Worm (Caenorhabditis elegans) whole organism, L1 larva: ENCODE results near the gene nhr-45.

Experiments
- C04F5.9 ChIP-seq: sonication (generic microtip); optimal IDR thresholded peaks from 2 replicates; lab custom pipeline; 2016; ENCODE audit warnings: missing genetic modification characterization, missing compliant biosample characterization
- aly-2 ChIP-seq: fragments of 150-350 bp; optimal IDR thresholded peaks from 2 replicates; lab custom pipeline; 2014; ENCODE audit warnings: missing biosample characterization, missing genetic modification characterization
- blmp-1 ChIP-seq: fragments of 150-350 bp; optimal IDR thresholded peaks from 2 replicates; lab custom pipeline; 2014; ENCODE audit warnings: missing biosample characterization, missing genetic modification characterization
- ceh-8 ChIP-seq: fragments of 200-800 bp; sonication (Bioruptor generic); optimal IDR thresholded peaks from 2 replicates; lab custom pipeline; 2018; ENCODE audit warnings: mild to moderate bottlenecking, missing genetic modification characterization, moderate library complexity, missing compliant biosample characterization
- ceh-82 ChIP-seq, 3 experiments: fragments of 150-350 bp in 1 of 3; sonication (generic microtip) in 2 of 3; optimal IDR thresholded peaks; 2 replicates each; lab custom pipeline; 2014 to 2017; ENCODE audit warnings: missing biosample characterization in 3 of 3, missing genetic modification characterization in 3 of 3
- ces-1 ChIP-seq: fragments of 150-350 bp; optimal IDR thresholded peaks from 2 replicates; lab custom pipeline; 2014; ENCODE audit warnings: missing biosample characterization, missing genetic modification reagents, missing genetic modification characterization
- dsc-1 ChIP-seq: sonication (generic microtip); optimal IDR thresholded peaks from 2 replicates; lab custom pipeline; 2016; ENCODE audit warnings: mild to moderate bottlenecking, missing genetic modification characterization, missing compliant biosample characterization
- efl-1 ChIP-seq, 4 experiments: fragments of 150-350 bp; optimal IDR thresholded peaks in 3 of 4; peaks in 1 of 4; 1 replicate in 1 of 4; 2 replicates in 3 of 4; lab custom pipeline; 2014; ENCODE audit warnings: missing biosample characterization in 2 of 4, missing genetic modification characterization in 2 of 4, missing genetic modification reagents in 2 of 4
- fkh-10 ChIP-seq: sonication (generic microtip); optimal IDR thresholded peaks from 2 replicates; lab custom pipeline; 2017; ENCODE audit warnings: missing biosample characterization, missing genetic modification reagents, missing genetic modification characterization
- grh-1 ChIP-seq: fragments of 200-800 bp; sonication (Bioruptor generic); IDR thresholded peaks from 2 replicates; pipeline ENCODE4 v1.3.6; 2022; ENCODE audit warnings: missing genetic modification reagents, missing genetic modification characterization, missing compliant biosample characterization
- hpl-2 ChIP-seq: fragments of 150-350 bp; optimal IDR thresholded peaks from 2 replicates; lab custom pipeline; 2014; ENCODE audit warnings: missing biosample characterization, missing genetic modification reagents, missing genetic modification characterization
- jun-1 ChIP-seq: fragments of 150-350 bp; optimal IDR thresholded peaks from 2 replicates; lab custom pipeline; 2014; ENCODE audit warnings: missing biosample characterization, missing genetic modification reagents, missing genetic modification characterization
- lin-15B ChIP-seq: fragments of 150-350 bp; sonication (generic microtip); optimal IDR thresholded peaks from 3 replicates; lab custom pipeline; 2014; ENCODE audit warnings: missing biosample characterization, missing genetic modification characterization
- lin-35 ChIP-seq, 2 experiments: fragments of 150-350 bp; optimal IDR thresholded peaks; 2 replicates each; lab custom pipeline; 2014; ENCODE audit warnings: missing biosample characterization in 2 of 2, missing genetic modification characterization in 2 of 2, missing genetic modification reagents in 2 of 2
- lin-39 ChIP-seq: fragments of 150-350 bp; optimal IDR thresholded peaks from 2 replicates; lab custom pipeline; 2014; ENCODE audit warnings: missing biosample characterization, missing genetic modification reagents, missing genetic modification characterization
- lir-3 ChIP-seq: sonication (generic microtip); optimal IDR thresholded peaks from 2 replicates; lab custom pipeline; 2016; ENCODE audit warnings: mild to moderate bottlenecking, missing genetic modification characterization, moderate library complexity, missing compliant biosample characterization; ENCODE audit not compliant: poor library complexity
- lsy-2 ChIP-seq, 2 experiments: fragments of 150-350 bp; optimal IDR thresholded peaks; 2 replicates each; lab custom pipeline; 2014; ENCODE audit warnings: missing biosample characterization in 2 of 2, missing genetic modification characterization in 2 of 2
- mab-9 ChIP-seq: fragments of 200-800 bp; sonication (Bioruptor generic); IDR thresholded peaks from 2 replicates; pipeline ENCODE4 v1.3.6; 2022; ENCODE audit warnings: missing genetic modification reagents, missing genetic modification characterization, missing compliant biosample characterization
- mdl-1 ChIP-seq, 2 experiments: fragments of 150-350 bp; optimal IDR thresholded peaks; 2 replicates each; lab custom pipeline; 2014 to 2017; ENCODE audit warnings: missing biosample characterization in 2 of 2, missing genetic modification characterization in 2 of 2, inconsistent platforms in 1 of 2
- nhr-12 ChIP-seq: sonication (generic microtip); optimal IDR thresholded peaks from 2 replicates; lab custom pipeline; 2017; ENCODE audit warnings: missing biosample characterization, missing genetic modification characterization
- nhr-20 ChIP-seq: sonication (generic microtip); optimal IDR thresholded peaks from 2 replicates; lab custom pipeline; 2016; ENCODE audit warnings: mild to moderate bottlenecking, missing genetic modification characterization, missing compliant biosample characterization
- nhr-90 ChIP-seq: sonication (generic microtip); optimal IDR thresholded peaks from 2 replicates; lab custom pipeline; 2016; ENCODE audit warnings: mild to moderate bottlenecking, missing genetic modification characterization, missing compliant biosample characterization; ENCODE audit not compliant: poor library complexity
- pag-3 ChIP-seq: sonication (generic microtip); optimal IDR thresholded peaks from 2 replicates; lab custom pipeline; 2017; ENCODE audit warnings: missing genetic modification characterization, mild to moderate bottlenecking, missing compliant biosample characterization, antibody characterized with exemption, borderline replicate concordance; ENCODE audit not compliant: insufficient read depth
- pax-3 ChIP-seq: fragments of 200-800 bp; sonication (Bioruptor generic); optimal IDR thresholded peaks from 2 replicates; lab custom pipeline; 2018; ENCODE audit warnings: mild to moderate bottlenecking, missing genetic modification characterization, moderate library complexity, missing compliant biosample characterization
- pqm-1 ChIP-seq: sonication (generic microtip); optimal IDR thresholded peaks from 3 replicates; lab custom pipeline; 2017; ENCODE audit warnings: missing biosample characterization, missing genetic modification characterization
- skn-1 ChIP-seq: fragments of 150-350 bp; optimal IDR thresholded peaks from 2 replicates; lab custom pipeline; 2014; ENCODE audit warnings: missing biosample characterization, missing genetic modification characterization
- snu-23 ChIP-seq: sonication (generic microtip); optimal IDR thresholded peaks from 2 replicates; lab custom pipeline; 2016; ENCODE audit warnings: missing genetic modification characterization, missing compliant biosample characterization
- sox-4 ChIP-seq: sonication (generic microtip); optimal IDR thresholded peaks from 2 replicates; lab custom pipeline; 2016; ENCODE audit warnings: missing genetic modification characterization, missing compliant biosample characterization
- sup-37 ChIP-seq: fragments of 200-800 bp; sonication (Bioruptor generic); optimal IDR thresholded peaks from 2 replicates; lab custom pipeline; 2018; ENCODE audit warnings: mild to moderate bottlenecking, missing genetic modification characterization, missing compliant biosample characterization
- tbx-2 ChIP-seq: sonication (generic microtip); optimal IDR thresholded peaks from 2 replicates; lab custom pipeline; 2016; ENCODE audit warnings: missing genetic modification characterization, missing compliant biosample characterization
- zag-1 ChIP-seq: fragments of 150-350 bp; optimal IDR thresholded peaks from 2 replicates; lab custom pipeline; 2014; ENCODE audit warnings: missing biosample characterization, missing genetic modification characterization
- zip-4 ChIP-seq: fragments of 200-800 bp; sonication (Bioruptor generic); optimal IDR thresholded peaks from 2 replicates; lab custom pipeline; 2018; ENCODE audit warnings: mild to moderate bottlenecking, missing genetic modification characterization, moderate library complexity, missing compliant biosample characterization
- ztf-11 ChIP-seq, 2 experiments: sonication (generic microtip); optimal IDR thresholded peaks; 2 replicates each; lab custom pipeline; 2016 to 2017; ENCODE audit warnings: missing genetic modification characterization in 2 of 2, missing biosample characterization in 1 of 2, missing compliant biosample characterization in 1 of 2
- ztf-4 ChIP-seq: fragments of 150-350 bp; optimal IDR thresholded peaks from 2 replicates; lab custom pipeline; 2014; ENCODE audit warnings: missing biosample characterization, missing genetic modification characterization

Gene nhr-45

ce11 chrX:4662293-4662825 is 2.2 kb upstream of the nhr-45 start (continued):
- peak; percentile 84 for TF ChIP-seq zip-4 (GFP tag; lab: Kevin White, UChicago)
- no peak for TF ChIP-seq dsc-1 (tag; lab: Kevin White, UChicago)
- no peak for TF ChIP-seq aly-2 (tag; lab: Kevin White, UChicago)
- no peak for TF ChIP-seq mab-9 (GFP tag; lab: Robert Waterston, UW)
- peak; percentile 98 for TF ChIP-seq blmp-1 (tag; lab: Kevin White, UChicago)
- no peak for TF ChIP-seq ztf-4 (tag; lab: Kevin White, UChicago)
- peak; percentile 66 for TF ChIP-seq nhr-90
- TF ChIP-seq ceh-82 (tag; optimal IDR thresholded peaks at IDR 0.05; lab: Kevin White, UChicago), result peak; percentile 25 to 49 (median 37)
- peak in 1 of 2 experiments; percentile 36 for TF ChIP-seq lin-35 (GFP tag; optimal IDR thresholded peaks at IDR 0.05; lab: Kevin White, UChicago)
- no peak for TF ChIP-seq pag-3 (tag; lab: Kevin White, UChicago)
- peak; percentile 54 for TF ChIP-seq grh-1 (GFP tag; lab: Robert Waterston, UW)

- TF ChIP-seq fkh-10 (GFP tag; lab: Kevin White, UChicago) (no peak), lsy-2 (tag; optimal IDR thresholded peaks at IDR 0.05; lab: Kevin White, UChicago) (no peak), ztf-11 (tag; optimal IDR thresholded peaks at IDR 0.05; lab: Kevin White, UChicago) (no peak), lir-3 (no peak), ces-1 (no peak), C04F5.9 (tag; lab: Kevin White, UChicago) (no peak), pax-3 (no peak), ztf-4 (tag; lab: Kevin White, UChicago) (no peak), mdl-1 (tag; optimal IDR thresholded peaks at IDR 0.05; lab: Kevin White, UChicago) (no peak), lin-15B (tag; lab: Kevin White, UChicago) (no peak), jun-1 (tag; lab: Kevin White, UChicago) (no peak)
These were observed 1.4 kb downstream of the nhr-45 start for ce11 chrX:4658706-4659105.

- TF ChIP-seq nhr-20, result no peak
- TF ChIP-seq efl-1 (optimal IDR thresholded peaks at IDR 0.05; lab: Kevin White, UChicago), result no peak
- TF ChIP-seq efl-1 (GFP tag; optimal IDR thresholded peaks at IDR 0.05 in 1 of 2; lab: Kevin White, UChicago), result peak in 1 of 2 experiments; percentile 92
- TF ChIP-seq ceh-8 (GFP tag; lab: Kevin White, UChicago), result no peak
- no peak for TF ChIP-seq pqm-1 (tag; lab: Kevin White, UChicago)
- no peak for TF ChIP-seq zag-1
- no peak for TF ChIP-seq hpl-2 (GFP tag; lab: Kevin White, UChicago)
- TF ChIP-seq lsy-2 (tag; optimal IDR thresholded peaks at IDR 0.05; lab: Kevin White, UChicago), result no peak
- TF ChIP-seq skn-1, result no peak
These were observed 1.8 kb downstream of the nhr-45 start for ce11 chrX:4658303-4658702.

- TF ChIP-seq nhr-12 (tag; lab: Kevin White, UChicago), result no peak
- TF ChIP-seq sox-4 (tag; lab: Kevin White, UChicago), result peak; percentile 19
- TF ChIP-seq snu-23 (GFP tag; lab: Kevin White, UChicago), result no peak
- no peak for TF ChIP-seq tbx-2 (tag; lab: Kevin White, UChicago)
- TF ChIP-seq lin-15B (tag; lab: Kevin White, UChicago), result no peak
- peak; percentile 52 for TF ChIP-seq pax-3
- no peak for TF ChIP-seq lin-39 (tag; lab: Kevin White, UChicago)
- peak; percentile 83 for TF ChIP-seq dsc-1 (tag; lab: Kevin White, UChicago)
- no peak for TF ChIP-seq sup-37 (GFP tag; lab: Kevin White, UChicago)
These were observed 2.5 kb downstream of the nhr-45 start for ce11 chrX:4657577-4657976.
